Worm (Caenorhabditis elegans): ENCODE results near the gene W06G6.10.

DNA sequence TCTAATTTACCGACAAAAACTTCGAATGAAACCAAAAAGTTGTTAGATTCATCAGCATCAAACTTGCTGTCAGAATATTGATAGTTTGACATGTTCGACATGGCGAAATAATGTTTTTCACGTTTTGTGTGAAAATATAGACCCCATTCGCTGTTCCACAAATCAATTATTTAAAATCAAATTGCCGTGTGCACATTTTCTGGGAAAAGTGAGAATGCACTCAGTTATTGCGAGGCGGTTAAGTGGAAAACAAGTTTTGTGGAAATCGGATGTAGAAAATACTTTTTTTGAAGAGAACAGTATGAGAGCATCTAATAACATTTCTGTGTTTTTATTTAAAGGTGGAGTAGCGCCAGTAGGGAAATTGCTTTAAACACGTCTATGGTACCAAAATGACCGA, 46.7 kb upstream of the W06G6.10 start, which contains the start of gene srw-42:
- no peak for TF ChIP-seq fos-1 (tag; optimal IDR thresholded peaks at IDR 0.05)
- no peak for TF ChIP-seq lin-39 (tag; optimal IDR thresholded peaks at IDR 0.05)
- no peak for TF ChIP-seq nhr-237 (tag; optimal IDR thresholded peaks at IDR 0.05)
- no peak for TF ChIP-seq tlp-1 (tag; optimal IDR thresholded peaks at IDR 0.05)
- no peak for TF ChIP-seq ama-1 (optimal IDR thresholded peaks at IDR 0.05)
- no peak for TF ChIP-seq elt-3 (tag; optimal IDR thresholded peaks at IDR 0.05)

All from whole organism, L1 larva.